Fruit fly (Drosophila melanogaster) whole organism, embryonic: ENCODE results near the gene Ppt1.

ENCODE experiments used
- CG10274 ChIP-seq: fragments of 200-800 bp; sonication (Bioruptor generic); optimal IDR thresholded peaks from 3 replicates; lab custom pipeline; 2017; ENCODE audit warnings: missing biosample characterization, mild to moderate bottlenecking, missing genetic modification characterization
- CG10431 ChIP-seq: fragments of 200-800 bp; sonication (Bioruptor generic); optimal IDR thresholded peaks from 3 replicates; lab custom pipeline; 2018; ENCODE audit warnings: missing biosample characterization, mild to moderate bottlenecking, missing genetic modification characterization
- CG11247 ChIP-seq: fragments of 200-800 bp; sonication (Bioruptor generic); IDR thresholded peaks from 2 replicates; pipeline ENCODE4 v1.3.6; 2022; ENCODE audit warnings: missing biosample characterization, missing genetic modification characterization
- CG12071 ChIP-seq: fragments of 200-800 bp; sonication (Bioruptor generic); optimal IDR thresholded peaks from 3 replicates; lab custom pipeline; 2018; ENCODE audit warnings: missing biosample characterization, mild to moderate bottlenecking, missing genetic modification characterization
- CG13123 ChIP-seq: fragments of 200-800 bp; sonication (Bioruptor generic); optimal IDR thresholded peaks from 2 replicates; lab custom pipeline; 2016; ENCODE audit warnings: missing biosample characterization, missing genetic modification characterization
- CG13894 ChIP-seq: fragments of 200-800 bp; sonication (Bioruptor generic); optimal IDR thresholded peaks from 3 replicates; lab custom pipeline; 2018; ENCODE audit warnings: missing biosample characterization, mild to moderate bottlenecking, missing genetic modification characterization, moderate library complexity
- CG14050 ChIP-seq: fragments of 200-800 bp; sonication (Bioruptor generic); IDR thresholded peaks from 3 replicates; pipeline ENCODE4 v1.3.6; 2022; ENCODE audit warnings: missing biosample characterization, missing genetic modification characterization
- CG15479 ChIP-seq: fragments of 200-800 bp; sonication (Bioruptor generic); optimal IDR thresholded peaks from 3 replicates; lab custom pipeline; 2019; ENCODE audit warnings: missing biosample characterization, mild to moderate bottlenecking, missing genetic modification characterization, moderate library complexity
- CG15601 ChIP-seq: fragments of 200-800 bp; sonication (Bioruptor generic); optimal IDR thresholded peaks from 3 replicates; lab custom pipeline; 2019; ENCODE audit warnings: missing biosample characterization, mild to moderate bottlenecking, missing genetic modification characterization, moderate library complexity
- CG18476 ChIP-seq: fragments of 200-800 bp; sonication (Bioruptor generic); optimal IDR thresholded peaks from 2 replicates; lab custom pipeline; 2016; ENCODE audit warnings: missing biosample characterization, mild to moderate bottlenecking, missing genetic modification characterization
- CG2129 ChIP-seq: fragments of 200-800 bp; sonication (Bioruptor generic); IDR thresholded peaks from 2 replicates; pipeline ENCODE4 v1.3.6; 2022; ENCODE audit warnings: missing biosample characterization, missing genetic modification characterization; ENCODE audit not compliant: partially characterized antibody
- CG2678 ChIP-seq: fragments of 200-800 bp; sonication (Bioruptor generic); optimal IDR thresholded peaks from 3 replicates; lab custom pipeline; 2019; ENCODE audit warnings: missing biosample characterization, mild to moderate bottlenecking, missing genetic modification characterization, moderate library complexity
- CG31365 ChIP-seq: fragments of 200-800 bp; sonication (Bioruptor generic); optimal IDR thresholded peaks from 2 replicates; lab custom pipeline; 2018; ENCODE audit warnings: missing biosample characterization, mild to moderate bottlenecking, missing genetic modification characterization
- CG3163 ChIP-seq: fragments of 200-800 bp; sonication (Bioruptor generic); optimal IDR thresholded peaks from 3 replicates; lab custom pipeline; 2016; ENCODE audit warnings: missing biosample characterization, missing genetic modification characterization
- CG3726 ChIP-seq: fragments of 200-800 bp; sonication (Bioruptor generic); IDR thresholded peaks from 3 replicates; pipeline ENCODE4, ENCODE4 v1.3.6; 2022; ENCODE audit warnings: missing biosample characterization, missing genetic modification characterization
- CG3995 ChIP-seq: fragments of 200-800 bp; sonication (Bioruptor generic); optimal IDR thresholded peaks from 3 replicates; lab custom pipeline; 2016; ENCODE audit warnings: missing biosample characterization, missing genetic modification characterization
- CG4730 ChIP-seq: fragments of 200-800 bp; sonication (Bioruptor generic); IDR thresholded peaks from 2 replicates; pipeline ENCODE4 v1.3.6; 2022; ENCODE audit warnings: missing biosample characterization, missing genetic modification characterization
- CG8089 ChIP-seq: fragments of 200-800 bp; sonication (Bioruptor generic); optimal IDR thresholded peaks from 3 replicates; lab custom pipeline; 2016; ENCODE audit warnings: missing biosample characterization, missing genetic modification characterization
- CG9727 ChIP-seq: fragments of 200-800 bp; sonication (Bioruptor generic); optimal IDR thresholded peaks from 3 replicates; lab custom pipeline; 2017; ENCODE audit warnings: missing biosample characterization, mild to moderate bottlenecking, missing genetic modification characterization
- CHES-1-like ChIP-seq: fragments of 200-800 bp; sonication (Bioruptor generic); optimal IDR thresholded peaks from 2 replicates; lab custom pipeline; 2016; ENCODE audit warnings: missing biosample characterization, missing genetic modification characterization
- D19B ChIP-seq: fragments of 200-800 bp; sonication (Bioruptor generic); optimal IDR thresholded peaks from 2 replicates; lab custom pipeline; 2017; ENCODE audit warnings: missing biosample characterization, mild to moderate bottlenecking, missing genetic modification characterization
- Dad ChIP-seq: fragments of 200-800 bp; sonication (Bioruptor generic); optimal IDR thresholded peaks from 3 replicates; lab custom pipeline; 2016; ENCODE audit warnings: missing biosample characterization, missing genetic modification characterization
- Dp ChIP-seq: fragments of 200-800 bp; sonication (Bioruptor generic); optimal IDR thresholded peaks from 2 replicates; lab custom pipeline; 2018; ENCODE audit warnings: missing biosample characterization, mild to moderate bottlenecking, missing genetic modification characterization, moderate library complexity
- Ets65A ChIP-seq: fragments of 200-800 bp; sonication (Bioruptor generic); peaks from one replicate; lab custom pipeline; 2016; ENCODE audit warnings: missing biosample characterization, missing genetic modification characterization
- HHEX ChIP-seq: fragments of 200-800 bp; sonication (Bioruptor generic); optimal IDR thresholded peaks from 3 replicates; lab custom pipeline; 2017; ENCODE audit warnings: missing biosample characterization, mild to moderate bottlenecking, missing genetic modification characterization, missing genetic modification reagents
- Hey ChIP-seq: fragments of 200-800 bp; sonication (Bioruptor generic); optimal IDR thresholded peaks from 3 replicates; lab custom pipeline; 2018; ENCODE audit warnings: missing biosample characterization, mild to moderate bottlenecking, missing genetic modification characterization
- Hmx ChIP-seq: fragments of 200-800 bp; sonication (Bioruptor generic); optimal IDR thresholded peaks from 2 replicates; lab custom pipeline; 2016; ENCODE audit warnings: missing biosample characterization, missing genetic modification characterization
- Hr39 ChIP-seq: fragments of >200 bp; optimal IDR thresholded peaks from 2 replicates; lab custom pipeline; 2017
- MBD-R2 ChIP-seq: fragments of 200-800 bp; sonication (Bioruptor generic); IDR thresholded peaks from 2 replicates; pipeline ENCODE4 v1.3.6; 2022; ENCODE audit warnings: missing biosample characterization, missing genetic modification characterization
- Mad ChIP-seq: fragments of 200-800 bp; sonication (Bioruptor generic); optimal IDR thresholded peaks from 2 replicates; lab custom pipeline; 2016; ENCODE audit warnings: missing biosample characterization, missing genetic modification characterization
- NK7.1 ChIP-seq: fragments of 200-800 bp; sonication (Bioruptor generic); optimal IDR thresholded peaks from 3 replicates; lab custom pipeline; 2016; ENCODE audit warnings: missing biosample characterization, missing genetic modification characterization
- Oaz ChIP-seq: fragments of 200-800 bp; sonication (Bioruptor generic); IDR thresholded peaks from 2 replicates; pipeline ENCODE4 v1.3.6; 2022; ENCODE audit warnings: missing biosample characterization, missing genetic modification characterization
- Pdp1 ChIP-seq, 2 experiments: fragments of 200-800 bp; sonication (Bioruptor generic); optimal IDR thresholded peaks; 3 replicates each; lab custom pipeline; 2016; ENCODE audit warnings: missing biosample characterization in 2 of 2, missing genetic modification characterization in 2 of 2, mild to moderate bottlenecking in 1 of 2, moderate library complexity in 1 of 2
- Ravus ChIP-seq: fragments of 200-800 bp; sonication (Bioruptor generic); IDR thresholded peaks from 2 replicates; pipeline ENCODE4 v1.3.6; 2022; ENCODE audit warnings: missing biosample characterization, missing genetic modification characterization
- Scr ChIP-seq: fragments of 200-800 bp; sonication (Bioruptor generic); IDR thresholded peaks from 2 replicates; pipeline ENCODE4 v1.3.6; 2022; ENCODE audit warnings: missing biosample characterization, missing genetic modification characterization; ENCODE audit not compliant: partially characterized antibody
- Stat92E ChIP-seq, 3 experiments: fragments of >200 bp in 2 of 3; fragments of 200-800 bp in 1 of 3; sonication (Bioruptor generic) in 1 of 3; optimal IDR thresholded peaks; 2 replicates each; lab custom pipeline; 2017 to 2019; ENCODE audit warnings: missing biosample characterization in 3 of 3, missing genetic modification characterization in 3 of 3, mild to moderate bottlenecking in 1 of 3, moderate library complexity in 1 of 3
- TFAM ChIP-seq: fragments of 200-800 bp; sonication (Bioruptor generic); optimal IDR thresholded peaks from 2 replicates; lab custom pipeline; 2017; ENCODE audit warnings: missing biosample characterization, missing genetic modification characterization, inconsistent platforms
- ara ChIP-seq: fragments of 200-800 bp; sonication (Bioruptor generic); IDR thresholded peaks from 2 replicates; pipeline ENCODE4 v1.3.6; 2022; ENCODE audit warnings: missing biosample characterization, missing genetic modification characterization
- ase ChIP-seq: fragments of 200-800 bp; sonication (Bioruptor generic); IDR thresholded peaks from 3 replicates; pipeline ENCODE4 v1.3.6; 2022; ENCODE audit warnings: missing biosample characterization, missing genetic modification characterization
- dimm ChIP-seq: fragments of 200-800 bp; sonication (Bioruptor generic); IDR thresholded peaks from 2 replicates; pipeline ENCODE4 v1.3.6; 2022; ENCODE audit warnings: missing biosample characterization, missing genetic modification characterization
- eve ChIP-seq, 2 experiments: fragments of >200 bp; optimal IDR thresholded peaks; 2 replicates each; lab custom pipeline; 2017; ENCODE audit warnings: missing biosample characterization in 2 of 2, missing genetic modification characterization in 2 of 2
- fd3F ChIP-seq: fragments of 200-800 bp; sonication (Bioruptor generic); optimal IDR thresholded peaks from 2 replicates; lab custom pipeline; 2018; ENCODE audit warnings: missing biosample characterization, mild to moderate bottlenecking, missing genetic modification characterization, moderate library complexity
- fd64A ChIP-seq: fragments of 200-800 bp; sonication (Bioruptor generic); optimal IDR thresholded peaks from 3 replicates; lab custom pipeline; 2018; ENCODE audit warnings: missing biosample characterization, mild to moderate bottlenecking, missing genetic modification characterization
- h ChIP-seq: fragments of >200 bp; optimal IDR thresholded peaks from 2 replicates; lab custom pipeline; 2017
- hth ChIP-seq: fragments of >200 bp; optimal IDR thresholded peaks from 2 replicates; lab custom pipeline; 2017; ENCODE audit warnings: inconsistent platforms
- lola ChIP-seq, 3 experiments: fragments of >200 bp in 2 of 3; fragments of 200-800 bp in 1 of 3; sonication (Bioruptor generic) in 1 of 3; optimal IDR thresholded peaks; 2 replicates each; lab custom pipeline; 2017 to 2019; ENCODE audit warnings: missing biosample characterization in 3 of 3, missing genetic modification characterization in 3 of 3, mild to moderate bottlenecking in 1 of 3, moderate library complexity in 1 of 3
- org-1 ChIP-seq: fragments of 200-800 bp; sonication (Bioruptor generic); optimal IDR thresholded peaks from 2 replicates; lab custom pipeline; 2017; ENCODE audit warnings: missing biosample characterization, missing genetic modification characterization
- phol ChIP-seq: fragments of 200-800 bp; sonication (Bioruptor generic); optimal IDR thresholded peaks from 3 replicates; lab custom pipeline; 2018; ENCODE audit warnings: missing biosample characterization, mild to moderate bottlenecking, missing genetic modification characterization, moderate library complexity
- psq ChIP-seq: fragments of 200-800 bp; sonication (Bioruptor generic); optimal IDR thresholded peaks from 2 replicates; lab custom pipeline; 2017; ENCODE audit warnings: missing biosample characterization, missing genetic modification characterization
- so ChIP-seq: fragments of 200-800 bp; sonication (Bioruptor generic); IDR thresholded peaks from 3 replicates; pipeline ENCODE4 v1.3.6; 2022; ENCODE audit warnings: missing biosample characterization, missing genetic modification characterization
- sqz ChIP-seq: fragments of 200-800 bp; sonication (Bioruptor generic); optimal IDR thresholded peaks from 3 replicates; lab custom pipeline; 2018; ENCODE audit warnings: missing biosample characterization, mild to moderate bottlenecking, missing genetic modification characterization
- zen ChIP-seq: fragments of 200-800 bp; sonication (Bioruptor generic); optimal IDR thresholded peaks from 3 replicates; lab custom pipeline; 2018; ENCODE audit warnings: missing biosample characterization, mild to moderate bottlenecking, missing genetic modification characterization, moderate library complexity

The Ppt1 gene

dm6 chrX:8723393-8723987, 33.5 kb upstream of the Ppt1 start (continued):
- TF ChIP-seq phol = peak; percentile 25
- no peak for TF ChIP-seq CG15479 (GFP tag; lab: Kevin White, UChicago)
- no peak for TF ChIP-seq CG10431 (GFP tag; lab: Kevin White, UChicago)
- TF ChIP-seq CG9727 (GFP tag; lab: Kevin White, UChicago) = no peak
- no peak for TF ChIP-seq Hmx
- no peak for TF ChIP-seq sqz
- peak; percentile 33; the same call in 1 of the 2 replicates for TF ChIP-seq ara (GFP tag; lab: Robert Waterston, UW)
- no peak for TF ChIP-seq CG3726
- TF ChIP-seq CG11247 = no peak
- TF ChIP-seq CHES-1-like (GFP tag; lab: Kevin White, UChicago) = no peak
- no peak for TF ChIP-seq Ravus (GFP tag; lab: Robert Waterston, UW)
- TF ChIP-seq fd3F (GFP tag; lab: Kevin White, UChicago) = no peak
- no peak for TF ChIP-seq CG8089 (GFP tag; lab: Kevin White, UChicago)
- no peak for TF ChIP-seq zen
- TF ChIP-seq lola (GFP tag; optimal IDR thresholded peaks at IDR 0.05; lab: Kevin White, UChicago) = peak in 1 of 3 experiments; percentile 36
- TF ChIP-seq CG2678 (tag; lab: Kevin White, UChicago) = peak; percentile 27
- no peak for TF ChIP-seq CG13123 (GFP tag; lab: Kevin White, UChicago)
- TF ChIP-seq org-1 = no peak
- TF ChIP-seq Hr39 (lab: Kevin White, UChicago) = no peak
- no peak for TF ChIP-seq CG13894 (tag; lab: Kevin White, UChicago)
- TF ChIP-seq D19B (GFP tag; lab: Kevin White, UChicago) = no peak
- TF ChIP-seq CG2129 (GFP tag; lab: Robert Waterston, UW) = no peak
- no peak for TF ChIP-seq TFAM (GFP tag; lab: Kevin White, UChicago)
- no peak for TF ChIP-seq eve (GFP tag; optimal IDR thresholded peaks at IDR 0.05; lab: Kevin White, UChicago)
- no peak for TF ChIP-seq so (GFP tag; lab: Robert Waterston, UW)
- no peak for TF ChIP-seq CG3163 (GFP tag; lab: Kevin White, UChicago)
- TF ChIP-seq CG14050 (GFP tag; lab: Robert Waterston, UW) = no peak
- TF ChIP-seq CG15601 (tag; lab: Kevin White, UChicago) = peak; percentile 14
- TF ChIP-seq Scr (GFP tag; lab: Robert Waterston, UW) = no peak
- no peak for TF ChIP-seq NK7.1 (GFP tag; lab: Kevin White, UChicago)
- TF ChIP-seq Dad = no peak
- TF ChIP-seq CG4730 (GFP tag; lab: Robert Waterston, UW) = no peak
- TF ChIP-seq h (lab: Kevin White, UChicago) = no peak
- TF ChIP-seq Oaz (GFP tag; lab: Robert Waterston, UW) = no peak
- TF ChIP-seq hth = no peak
- TF ChIP-seq Pdp1 (GFP tag; optimal IDR thresholded peaks at IDR 0.05; lab: Kevin White, UChicago) = no peak
- peak; percentile 57 for TF ChIP-seq Ets65A (GFP tag; lab: Kevin White, UChicago)
- TF ChIP-seq dimm (GFP tag; lab: Robert Waterston, UW) = no peak
- TF ChIP-seq ase (GFP tag; lab: Robert Waterston, UW) = no peak
- TF ChIP-seq CG10274 (GFP tag; lab: Kevin White, UChicago) = no peak
- no peak for TF ChIP-seq Dp
- no peak for TF ChIP-seq CG18476
- no peak for TF ChIP-seq CG31365 (tag; lab: Kevin White, UChicago)
- no peak for TF ChIP-seq HHEX
- no peak for TF ChIP-seq Mad
- no peak for TF ChIP-seq CG12071
- peak; percentile 93 for TF ChIP-seq Hey (tag; lab: Kevin White, UChicago)
- no peak for TF ChIP-seq MBD-R2 (GFP tag; lab: Robert Waterston, UW)
- TF ChIP-seq fd64A (GFP tag; lab: Kevin White, UChicago) = no peak
- no peak for TF ChIP-seq CG3995 (GFP tag; lab: Kevin White, UChicago)
- TF ChIP-seq Stat92E (GFP tag; optimal IDR thresholded peaks at IDR 0.05; lab: Kevin White, UChicago) = no peak
- TF ChIP-seq psq = no peak
